Worm (Caenorhabditis elegans): ENCODE data around the gene abcf-1.

ce11 chrV:12803274-12803673 lies 40.1 kb upstream of the abcf-1 start, which contains the start of gene srbc-45:
- TF ChIP-seq ztf-11 (tag; optimal IDR thresholded peaks at IDR 0.05) (no peak), aly-2 (tag; optimal IDR thresholded peaks at IDR 0.05) (no peak), fos-1 (tag; optimal IDR thresholded peaks at IDR 0.05) (no peak), nhr-25 (tag; optimal IDR thresholded peaks at IDR 0.05) (no peak), ama-1 (optimal IDR thresholded peaks at IDR 0.05) (no peak)

Measured in whole organism, L2 larva.